Worm (Caenorhabditis elegans): ENCODE results near the gene srsx-29.

Gene srsx-29

ce11 chrV:10154698-10155097, at the start of gene srsx-29:
srsx-29 (plus strand) TSS chrV:10154998.
- TF ChIP-seq lin-39 (tag; optimal IDR thresholded peaks at IDR 0.05) (no peak), egl-5 (tag; optimal IDR thresholded peaks at IDR 0.05) (no peak), ceh-82 (tag; optimal IDR thresholded peaks at IDR 0.05) (no peak), fkh-10 (GFP tag; optimal IDR thresholded peaks at IDR 0.05) (no peak), ama-1 (optimal IDR thresholded peaks at IDR 0.05) (no peak), mdl-1 (tag; optimal IDR thresholded peaks at IDR 0.05) (no peak), ceh-28 (tag; optimal IDR thresholded peaks at IDR 0.05) (no peak), nhr-11 (tag; optimal IDR thresholded peaks at IDR 0.05) (no peak), skn-1 (tag; optimal IDR thresholded peaks at IDR 0.05) (no peak), nhr-43 (tag; optimal IDR thresholded peaks at IDR 0.05; ENCODE audit: poor library complexity, severe bottlenecking) (no peak), snpc-4 (tag; optimal IDR thresholded peaks at IDR 0.05) (no peak), lin-15B (tag; optimal IDR thresholded peaks at IDR 0.05) (no peak), zag-1 (tag; optimal IDR thresholded peaks at IDR 0.05) (no peak), elt-2 (tag; optimal IDR thresholded peaks at IDR 0.05) (no peak), sea-2 (GFP tag; optimal IDR thresholded peaks at IDR 0.05) (no peak), eor-1 (tag; optimal IDR thresholded peaks at IDR 0.05) (no peak), nhr-28 (tag; optimal IDR thresholded peaks at IDR 0.05) (no peak), tbx-2 (tag; optimal IDR thresholded peaks at IDR 0.05) (no peak), aly-2 (tag; optimal IDR thresholded peaks at IDR 0.05) (no peak), nhr-77 (tag; optimal IDR thresholded peaks at IDR 0.05) (no peak)

ce11 chrV:10105412-10105811, 49.4 kb upstream of the srsx-29 start, which contains the start of gene C08B6.2:
C08B6.2 (plus strand) TSS chrV:10105712.
- TF ChIP-seq jun-1 (tag; optimal IDR thresholded peaks at IDR 0.05) (no peak), snpc-4 (tag; optimal IDR thresholded peaks at IDR 0.05) (no peak), ceh-82 (tag; optimal IDR thresholded peaks at IDR 0.05) (no peak), egl-5 (tag; optimal IDR thresholded peaks at IDR 0.05) (no peak), nhr-43 (tag; optimal IDR thresholded peaks at IDR 0.05; ENCODE audit: poor library complexity, severe bottlenecking) (no peak), elt-3 (tag; optimal IDR thresholded peaks at IDR 0.05) (no peak), ZK546.5 (tag; optimal IDR thresholded peaks at IDR 0.05) (no peak)

ce11 chrV:10107309-10107708, 47.5 kb upstream of the srsx-29 start, which contains the start of gene C08B6.11:
C08B6.11 (plus strand) TSS chrV:10107609.
- TF ChIP-seq ama-1 (optimal IDR thresholded peaks at IDR 0.05) (no peak), elt-2 (tag; optimal IDR thresholded peaks at IDR 0.05) (no peak), sea-2 (GFP tag; optimal IDR thresholded peaks at IDR 0.05) (no peak), egl-5 (tag; optimal IDR thresholded peaks at IDR 0.05) (no peak), ztf-4 (tag; optimal IDR thresholded peaks at IDR 0.05) (no peak), nhr-11 (tag; optimal IDR thresholded peaks at IDR 0.05) (no peak), fkh-2 (tag; optimal IDR thresholded peaks at IDR 0.05) (no peak), elt-3 (tag; optimal IDR thresholded peaks at IDR 0.05) (no peak), tbx-2 (tag; optimal IDR thresholded peaks at IDR 0.05) (no peak), zag-1 (tag; optimal IDR thresholded peaks at IDR 0.05) (no peak), snpc-4 (tag; optimal IDR thresholded peaks at IDR 0.05) (no peak), skn-1 (tag; optimal IDR thresholded peaks at IDR 0.05) (no peak), lin-39 (tag; optimal IDR thresholded peaks at IDR 0.05) (no peak), R02D3.7 (tag; optimal IDR thresholded peaks at IDR 0.05) (no peak)

- no peak for TF ChIP-seq skn-1 (tag; optimal IDR thresholded peaks at IDR 0.05)
- no peak for TF ChIP-seq fos-1 (tag; optimal IDR thresholded peaks at IDR 0.05)
- no peak for TF ChIP-seq lsy-12 (tag; optimal IDR thresholded peaks at IDR 0.05)
- no peak for TF ChIP-seq lin-15B (tag; optimal IDR thresholded peaks at IDR 0.05)
- peak; percentile 5 for TF ChIP-seq pqm-1 (tag; optimal IDR thresholded peaks at IDR 0.05)
- TF ChIP-seq pha-4 (tag; optimal IDR thresholded peaks at IDR 0.05), result peak; percentile 63
- TF ChIP-seq ceh-28 (tag; optimal IDR thresholded peaks at IDR 0.05), result no peak
- no peak for TF ChIP-seq daf-12 (tag; optimal IDR thresholded peaks at IDR 0.05)
- peak; percentile 42 for TF ChIP-seq elt-2 (tag; optimal IDR thresholded peaks at IDR 0.05)
Measured at ce11 chrV:10111129-10111528, 43.7 kb upstream of the srsx-29 start.

ce11 chrV:10112187-10112586, 42.6 kb upstream of the srsx-29 start, which contains the start of gene C08B6.3:
C08B6.3 (minus strand) TSS chrV:10112287.
- TF ChIP-seq pha-4 (tag; optimal IDR thresholded peaks at IDR 0.05) (no peak), ztf-4 (tag; optimal IDR thresholded peaks at IDR 0.05) (no peak), elt-2 (tag; optimal IDR thresholded peaks at IDR 0.05) (no peak), lsy-12 (tag; optimal IDR thresholded peaks at IDR 0.05) (no peak), tbx-2 (tag; optimal IDR thresholded peaks at IDR 0.05) (no peak), nhr-76 (tag; optimal IDR thresholded peaks at IDR 0.05) (no peak), mdl-1 (tag; optimal IDR thresholded peaks at IDR 0.05) (no peak), nhr-23 (tag; optimal IDR thresholded peaks at IDR 0.05) (no peak), unc-62 (GFP tag; optimal IDR thresholded peaks at IDR 0.05) (no peak), ceh-82 (tag; optimal IDR thresholded peaks at IDR 0.05) (no peak), nhr-11 (tag; optimal IDR thresholded peaks at IDR 0.05) (no peak), egl-5 (tag; optimal IDR thresholded peaks at IDR 0.05) (no peak), eor-1 (tag; optimal IDR thresholded peaks at IDR 0.05) (no peak), nhr-12 (tag; optimal IDR thresholded peaks at IDR 0.05) (no peak), fkh-10 (GFP tag; optimal IDR thresholded peaks at IDR 0.05) (no peak), egl-27 (tag; optimal IDR thresholded peaks at IDR 0.05) (no peak), ceh-28 (tag; optimal IDR thresholded peaks at IDR 0.05) (no peak)

Data from whole organism, L3 larva.